Worm (Caenorhabditis elegans): ENCODE measurements around the gene spe-36.

- TF ChIP-seq egl-27 (tag; optimal IDR thresholded peaks at IDR 0.05) (no peak), nhr-12 (tag; optimal IDR thresholded peaks at IDR 0.05) (no peak), zag-1 (tag; optimal IDR thresholded peaks at IDR 0.05) (no peak), aly-2 (tag; optimal IDR thresholded peaks at IDR 0.05) (no peak)
Observed at ce11 chrIV:11601721-11602405, 9.8 kb upstream of the spe-36 start.
